Worm (Caenorhabditis elegans): ENCODE results near the gene R09H3.2.

R09H3.2 gene

ce11 chrX:1651668-1652067, 13.2 kb downstream of the R09H3.2 start, which contains the start of gene ZK380.4:
Gene ZK380.4, minus strand, starts transcription at chrX:1651994.
- no peak for TF ChIP-seq ceh-58 (GFP tag; IDR thresholded peaks at IDR 0.05)
- TF ChIP-seq pha-4 (tag; optimal IDR thresholded peaks at IDR 0.05): no peak
- no peak for TF ChIP-seq attf-3 (GFP tag; conservative IDR thresholded peaks at IDR 0.05)

ce11 chrX:1643442-1644096, 21.3 kb downstream of the R09H3.2 start:
- TF ChIP-seq nfyb-1 (GFP tag; IDR thresholded peaks at IDR 0.05): no peak
- TF ChIP-seq dpff-1 (tag; optimal IDR thresholded peaks at IDR 0.05): no peak
- TF ChIP-seq tbp1 (GFP tag; optimal IDR thresholded peaks at IDR 0.05): peak; percentile 54
- no peak for TF ChIP-seq mxl-1 (tag; optimal IDR thresholded peaks at IDR 0.05)
- no peak for TF ChIP-seq hlh-12 (tag; optimal IDR thresholded peaks at IDR 0.05)
- no peak for TF ChIP-seq madf-8 (GFP tag; conservative IDR thresholded peaks at IDR 0.05)
- no peak for TF ChIP-seq F49E8.2 (tag; optimal IDR thresholded peaks at IDR 0.05; ENCODE audit: insufficient read depth)
- peak; percentile 56 for TF ChIP-seq snpc-3.4 (tag; optimal IDR thresholded peaks at IDR 0.05)
- TF ChIP-seq T26A5.8 (tag; optimal IDR thresholded peaks at IDR 0.05): no peak
- TF ChIP-seq lsl-1 (GFP tag; optimal IDR thresholded peaks at IDR 0.05): peak; percentile 18
- no peak for TF ChIP-seq sdz-38 (tag; optimal IDR thresholded peaks at IDR 0.05)
- TF ChIP-seq let-607 (tag; optimal IDR thresholded peaks at IDR 0.05): no peak
- peak; percentile 29 for TF ChIP-seq efl-1 (GFP tag; optimal IDR thresholded peaks at IDR 0.05)
- TF ChIP-seq B0336.3 (GFP tag; IDR thresholded peaks at IDR 0.05): no peak
- no peak for TF ChIP-seq ztf-6 (GFP tag; IDR thresholded peaks at IDR 0.05)
- peak; percentile 91 for TF ChIP-seq him-1 (tag; optimal IDR thresholded peaks at IDR 0.05)
- no peak for TF ChIP-seq pha-4 (tag; optimal IDR thresholded peaks at IDR 0.05)
- no peak for TF ChIP-seq akir-1 (GFP tag; optimal IDR thresholded peaks at IDR 0.05)
- no peak for TF ChIP-seq unc-62 (GFP tag; optimal IDR thresholded peaks at IDR 0.05)
- no peak for TF ChIP-seq ets-4 (GFP tag; optimal IDR thresholded peaks at IDR 0.05)
- peak; percentile 56 for TF ChIP-seq snpc-4 (GFP tag; optimal IDR thresholded peaks at IDR 0.05)
- peak in 1 of 4 experiments; percentile 26 for TF ChIP-seq snpc-4 (tag; optimal IDR thresholded peaks at IDR 0.05)
- peak; percentile 66 for TF ChIP-seq snpc-1.3 (tag; optimal IDR thresholded peaks at IDR 0.05; ENCODE audit: insufficient read depth)
- TF ChIP-seq Y53F4B.3 (GFP tag; IDR thresholded peaks at IDR 0.05): no peak
- TF ChIP-seq C17E4.6 (GFP tag; IDR thresholded peaks at IDR 0.05): no peak
- no peak for TF ChIP-seq B0019.2 (GFP tag; conservative IDR thresholded peaks at IDR 0.05)
- TF ChIP-seq ztf-22 (GFP tag; optimal IDR thresholded peaks at IDR 0.05): no peak
- TF ChIP-seq Y53G8AR.9 (GFP tag; conservative IDR thresholded peaks at IDR 0.05): no peak
- TF ChIP-seq ama-1 (optimal IDR thresholded peaks at IDR 0.05): no peak
- TF ChIP-seq ama-1 (GFP tag; optimal IDR thresholded peaks at IDR 0.05): peak in 1 of 2 experiments; percentile 47
- no peak for TF ChIP-seq ztf-28 (GFP tag; IDR thresholded peaks at IDR 0.05)
- no peak for TF ChIP-seq hmg-20 (GFP tag; IDR thresholded peaks at IDR 0.05)
- TF ChIP-seq F52B5.7 (tag; optimal IDR thresholded peaks at IDR 0.05): no peak
- TF ChIP-seq nfya-2 (GFP tag; IDR thresholded peaks at IDR 0.05): no peak
- TF ChIP-seq let-526 (GFP tag; IDR thresholded peaks at IDR 0.05): no peak
- peak; percentile 46 for TF ChIP-seq B0261.1 (tag; optimal IDR thresholded peaks at IDR 0.05)
- TF ChIP-seq ztf-26 (tag; optimal IDR thresholded peaks at IDR 0.05): no peak
- TF ChIP-seq aptf-3 (GFP tag; IDR thresholded peaks at IDR 0.05): no peak
- TF ChIP-seq lin-26 (GFP tag; IDR thresholded peaks at IDR 0.05): no peak
- TF ChIP-seq F39B2.1 (GFP tag; IDR thresholded peaks at IDR 0.05): no peak
- no peak for TF ChIP-seq madf-10 (tag; optimal IDR thresholded peaks at IDR 0.05)
- no peak for TF ChIP-seq K11D2.4 (GFP tag; IDR thresholded peaks at IDR 0.05)
- no peak for TF ChIP-seq fkh-3 (tag; optimal IDR thresholded peaks at IDR 0.05)
- TF ChIP-seq athp-1 (tag; optimal IDR thresholded peaks at IDR 0.05): no peak
- no peak for TF ChIP-seq mes-4 (tag; optimal IDR thresholded peaks at IDR 0.05)
